Worm (Caenorhabditis elegans): ENCODE measurements around the gene K10G4.10.

ce11 chrV:17298657-17299056 lies 25.3 kb downstream of the K10G4.10 start:
- TF ChIP-seq him-1 (tag; optimal IDR thresholded peaks at IDR 0.05): no peak
- no peak for TF ChIP-seq W03F9.2 (tag; optimal IDR thresholded peaks at IDR 0.05)
- TF ChIP-seq dao-5 (tag; optimal IDR thresholded peaks at IDR 0.05): no peak
